Fruit fly (Drosophila melanogaster): ENCODE data around the gene Sec3.

The Sec3 gene

dm6 chr3L:17419103-17419741 lies 5.8 kb downstream of the Sec3 start:
- no peak for TF ChIP-seq usp (GFP tag; optimal IDR thresholded peaks at IDR 0.05)
- peak in 1 of 2 experiments; percentile 60 for TF ChIP-seq EcR (GFP tag; optimal IDR thresholded peaks at IDR 0.05)

dm6 chr3L:17415967-17416749 lies 8.9 kb downstream of the Sec3 start:
- TF ChIP-seq usp (GFP tag; optimal IDR thresholded peaks at IDR 0.05) (no peak), Dll (optimal IDR thresholded peaks at IDR 0.05) (no peak), EcR (GFP tag; optimal IDR thresholded peaks at IDR 0.05) (no peak), CG8478 (optimal IDR thresholded peaks at IDR 0.05) (no peak), pan (optimal IDR thresholded peaks at IDR 0.05) (no peak), psq (optimal IDR thresholded peaks at IDR 0.05) (no peak)

dm6 chr3L:17412146-17412545 lies 12.9 kb downstream of the Sec3 start:
- no peak for TF ChIP-seq psq (optimal IDR thresholded peaks at IDR 0.05)
- no peak for TF ChIP-seq CG8478 (optimal IDR thresholded peaks at IDR 0.05)
- TF ChIP-seq pan (optimal IDR thresholded peaks at IDR 0.05): no peak
- TF ChIP-seq EcR (GFP tag; optimal IDR thresholded peaks at IDR 0.05): no peak
- TF ChIP-seq usp (GFP tag; optimal IDR thresholded peaks at IDR 0.05): no peak
- no peak for TF ChIP-seq Dll (optimal IDR thresholded peaks at IDR 0.05)

dm6 chr3L:17411273-17411672 lies 13.7 kb downstream of the Sec3 start:
- no peak for TF ChIP-seq pan (optimal IDR thresholded peaks at IDR 0.05)
- TF ChIP-seq Dll (optimal IDR thresholded peaks at IDR 0.05): no peak
- no peak for TF ChIP-seq psq (optimal IDR thresholded peaks at IDR 0.05)
- no peak for TF ChIP-seq CG8478 (optimal IDR thresholded peaks at IDR 0.05)
- TF ChIP-seq usp (GFP tag; optimal IDR thresholded peaks at IDR 0.05): no peak
- no peak for TF ChIP-seq EcR (GFP tag; optimal IDR thresholded peaks at IDR 0.05)

- TF ChIP-seq pan (optimal IDR thresholded peaks at IDR 0.05) (no peak), usp (GFP tag; optimal IDR thresholded peaks at IDR 0.05) (no peak), EcR (GFP tag; optimal IDR thresholded peaks at IDR 0.05) (no peak), psq (optimal IDR thresholded peaks at IDR 0.05) (no peak), CG8478 (optimal IDR thresholded peaks at IDR 0.05) (no peak), Dll (optimal IDR thresholded peaks at IDR 0.05) (no peak)
Observed at dm6 chr3L:17407480-17408093, 17.4 kb downstream of the Sec3 start.

- no peak for TF ChIP-seq psq (optimal IDR thresholded peaks at IDR 0.05)
- no peak for TF ChIP-seq Dll (optimal IDR thresholded peaks at IDR 0.05)
- no peak for TF ChIP-seq EcR (GFP tag; optimal IDR thresholded peaks at IDR 0.05)
Observed at dm6 chr3L:17407073-17407472, 17.9 kb downstream of the Sec3 start.

dm6 chr3L:17404646-17405045 lies 20.4 kb downstream of the Sec3 start:
- TF ChIP-seq psq (optimal IDR thresholded peaks at IDR 0.05) (no peak), usp (GFP tag; optimal IDR thresholded peaks at IDR 0.05) (no peak), Dll (optimal IDR thresholded peaks at IDR 0.05) (no peak), pan (optimal IDR thresholded peaks at IDR 0.05) (no peak), CG8478 (optimal IDR thresholded peaks at IDR 0.05) (no peak), EcR (GFP tag; optimal IDR thresholded peaks at IDR 0.05) (no peak)

- TF ChIP-seq Dll (optimal IDR thresholded peaks at IDR 0.05) (no peak), psq (optimal IDR thresholded peaks at IDR 0.05) (no peak), pan (optimal IDR thresholded peaks at IDR 0.05) (no peak), CG8478 (optimal IDR thresholded peaks at IDR 0.05) (no peak), usp (GFP tag; optimal IDR thresholded peaks at IDR 0.05) (no peak), EcR (GFP tag; optimal IDR thresholded peaks at IDR 0.05) (no peak)
Observed at dm6 chr3L:17403268-17403667, 21.7 kb downstream of the Sec3 start.

- TF ChIP-seq pan (optimal IDR thresholded peaks at IDR 0.05) (no peak), Dll (optimal IDR thresholded peaks at IDR 0.05) (no peak)
Observed at dm6 chr3L:17402399-17402798, 22.6 kb downstream of the Sec3 start.

- TF ChIP-seq usp (GFP tag; optimal IDR thresholded peaks at IDR 0.05): no peak
- no peak for TF ChIP-seq CG8478 (optimal IDR thresholded peaks at IDR 0.05)
- no peak for TF ChIP-seq pan (optimal IDR thresholded peaks at IDR 0.05)
- TF ChIP-seq Dll (optimal IDR thresholded peaks at IDR 0.05): no peak
- TF ChIP-seq EcR (GFP tag; optimal IDR thresholded peaks at IDR 0.05): no peak
- TF ChIP-seq psq (optimal IDR thresholded peaks at IDR 0.05): no peak
Observed at dm6 chr3L:17401411-17401810, 23.6 kb downstream of the Sec3 start.

dm6 chr3L:17400911-17401310 lies 24.1 kb downstream of the Sec3 start:
- no peak for TF ChIP-seq psq (optimal IDR thresholded peaks at IDR 0.05)
- no peak for TF ChIP-seq EcR (GFP tag; optimal IDR thresholded peaks at IDR 0.05)
- TF ChIP-seq usp (GFP tag; optimal IDR thresholded peaks at IDR 0.05): no peak
- TF ChIP-seq CG8478 (optimal IDR thresholded peaks at IDR 0.05): no peak
- TF ChIP-seq Dll (optimal IDR thresholded peaks at IDR 0.05): no peak
- TF ChIP-seq pan (optimal IDR thresholded peaks at IDR 0.05): no peak

dm6 chr3L:17399014-17399413 lies 26.0 kb downstream of the Sec3 start:
- TF ChIP-seq EcR (GFP tag; optimal IDR thresholded peaks at IDR 0.05) (no peak), pan (optimal IDR thresholded peaks at IDR 0.05) (no peak), usp (GFP tag; optimal IDR thresholded peaks at IDR 0.05) (no peak), Dll (optimal IDR thresholded peaks at IDR 0.05) (no peak), psq (optimal IDR thresholded peaks at IDR 0.05) (no peak), CG8478 (optimal IDR thresholded peaks at IDR 0.05) (no peak)

All from whole organism.